Fruit fly (Drosophila melanogaster) whole organism, embryonic: ENCODE data around the gene CG33110.

Experiments
- Aef1 ChIP-seq: fragments of 200-800 bp; sonication (Bioruptor generic); IDR thresholded peaks from 3 replicates; pipeline ENCODE4 v1.3.6; 2022; ENCODE audit warnings: missing biosample characterization, missing genetic modification characterization
- Awh ChIP-seq: fragments of 200-800 bp; sonication (Bioruptor generic); IDR thresholded peaks from 2 replicates; pipeline ENCODE4, ENCODE4 v1.3.6; 2022; ENCODE audit warnings: missing biosample characterization, missing genetic modification characterization
- CG10462 ChIP-seq: fragments of 200-800 bp; sonication (Bioruptor generic); optimal IDR thresholded peaks from 2 replicates; lab custom pipeline; 2016; ENCODE audit warnings: missing biosample characterization, missing genetic modification characterization
- CG10543 ChIP-seq: fragments of 200-800 bp; sonication (Bioruptor generic); optimal IDR thresholded peaks from 3 replicates; lab custom pipeline; 2017; ENCODE audit warnings: missing biosample characterization, mild to moderate bottlenecking, missing genetic modification characterization, moderate library complexity
- CG10959 ChIP-seq: fragments of 200-800 bp; sonication (Bioruptor generic); IDR thresholded peaks from 2 replicates; pipeline ENCODE4 v1.3.6; 2022; ENCODE audit warnings: missing biosample characterization, missing genetic modification characterization
- CG12236 ChIP-seq: fragments of 200-800 bp; sonication (Bioruptor generic); optimal IDR thresholded peaks from 2 replicates; lab custom pipeline; 2016; ENCODE audit warnings: missing biosample characterization, missing genetic modification characterization
- CG12659 ChIP-seq: fragments of 200-800 bp; sonication (Bioruptor generic); optimal IDR thresholded peaks from 3 replicates; lab custom pipeline; 2017; ENCODE audit warnings: mild to moderate bottlenecking, missing biosample characterization, missing genetic modification reagents, missing genetic modification characterization
- CG14014 ChIP-seq: fragments of 200-800 bp; sonication (Bioruptor generic); IDR thresholded peaks from 2 replicates; pipeline ENCODE4 v1.3.6; 2022; ENCODE audit warnings: missing biosample characterization, missing genetic modification characterization
- CG16863 ChIP-seq: fragments of 200-800 bp; sonication (Bioruptor generic); optimal IDR thresholded peaks from 3 replicates; lab custom pipeline; 2016; ENCODE audit warnings: missing biosample characterization, missing genetic modification characterization
- CG17328 ChIP-seq: fragments of 200-800 bp; sonication (Bioruptor generic); IDR thresholded peaks from 2 replicates; pipeline ENCODE4 v1.3.6; 2022; ENCODE audit warnings: missing biosample characterization, missing genetic modification characterization
- CG17359 ChIP-seq: fragments of 200-800 bp; sonication (Bioruptor generic); optimal IDR thresholded peaks from 3 replicates; lab custom pipeline; 2018; ENCODE audit warnings: missing biosample characterization, mild to moderate bottlenecking, missing genetic modification characterization, moderate library complexity
- CG31224 ChIP-seq: fragments of 200-800 bp; sonication (Bioruptor generic); IDR thresholded peaks from 2 replicates; pipeline ENCODE4 v1.3.6; 2022; ENCODE audit warnings: missing biosample characterization, missing genetic modification characterization
- CG3838 ChIP-seq: fragments of 200-800 bp; sonication (Bioruptor generic); optimal IDR thresholded peaks from 3 replicates; lab custom pipeline; 2016; ENCODE audit warnings: missing biosample characterization, missing genetic modification characterization
- CG42726 ChIP-seq: fragments of 200-800 bp; sonication (Bioruptor generic); IDR thresholded peaks from 2 replicates; pipeline ENCODE4 v1.3.6; 2022; ENCODE audit warnings: missing biosample characterization, missing genetic modification characterization; ENCODE audit not compliant: partially characterized antibody
- CG4282 ChIP-seq: fragments of 200-800 bp; sonication (Bioruptor generic); optimal IDR thresholded peaks from 2 replicates; lab custom pipeline; 2016; ENCODE audit warnings: missing biosample characterization, missing genetic modification characterization
- CG4424 ChIP-seq: fragments of 200-800 bp; sonication (Bioruptor generic); optimal IDR thresholded peaks from 3 replicates; lab custom pipeline; 2016; ENCODE audit warnings: missing biosample characterization, missing genetic modification characterization
- CG5180 ChIP-seq: fragments of 200-800 bp; sonication (Bioruptor generic); optimal IDR thresholded peaks from 3 replicates; lab custom pipeline; 2017; ENCODE audit warnings: missing biosample characterization, missing genetic modification characterization, mild to moderate bottlenecking, moderate library complexity, missing genetic modification reagents
- CG6254 ChIP-seq: fragments of 200-800 bp; sonication (Bioruptor generic); optimal IDR thresholded peaks from 3 replicates; lab custom pipeline; 2017; ENCODE audit warnings: mild to moderate bottlenecking, missing biosample characterization, missing genetic modification reagents, missing genetic modification characterization
- CG6272 ChIP-seq: fragments of 200-800 bp; sonication (Bioruptor generic); IDR thresholded peaks from 2 replicates; pipeline ENCODE4 v1.3.6; 2022; ENCODE audit warnings: missing biosample characterization, missing genetic modification characterization
- CG7372 ChIP-seq: fragments of 200-800 bp; sonication (Bioruptor generic); IDR thresholded peaks from 2 replicates; pipeline ENCODE4 v1.3.6; 2022; ENCODE audit warnings: missing biosample characterization, missing genetic modification characterization
- Dip3 ChIP-seq: fragments of 200-800 bp; sonication (Bioruptor generic); optimal IDR thresholded peaks from 3 replicates; lab custom pipeline; 2016; ENCODE audit warnings: missing biosample characterization, missing genetic modification characterization
- Dp ChIP-seq: fragments of 200-800 bp; sonication (Bioruptor generic); optimal IDR thresholded peaks from 2 replicates; lab custom pipeline; 2018; ENCODE audit warnings: missing biosample characterization, mild to moderate bottlenecking, missing genetic modification characterization, moderate library complexity
- Drgx ChIP-seq: fragments of 200-800 bp; sonication (Bioruptor generic); IDR thresholded peaks from 2 replicates; pipeline ENCODE4 v1.3.6; 2022; ENCODE audit warnings: missing biosample characterization, missing genetic modification characterization
- E2f2 ChIP-seq: fragments of 200-800 bp; sonication (Bioruptor generic); IDR thresholded peaks from 2 replicates; pipeline ENCODE4 v1.3.6; 2022; ENCODE audit warnings: missing biosample characterization, missing genetic modification characterization
- Ets97D ChIP-seq: fragments of 200-800 bp; sonication (Bioruptor generic); optimal IDR thresholded peaks from 3 replicates; lab custom pipeline; 2016; ENCODE audit warnings: missing biosample characterization, missing genetic modification characterization
- Gsc ChIP-seq: fragments of 200-800 bp; sonication (Bioruptor generic); IDR thresholded peaks from 2 replicates; pipeline ENCODE4 v1.3.6; 2022; ENCODE audit warnings: missing biosample characterization, missing genetic modification characterization
- Gug ChIP-seq: fragments of 200-800 bp; sonication (Bioruptor generic); IDR thresholded peaks from 4 replicates; pipeline ENCODE4 v1.3.6; 2022; ENCODE audit warnings: missing biosample characterization, missing genetic modification characterization
- Hand ChIP-seq: fragments of 200-800 bp; sonication (Bioruptor generic); optimal IDR thresholded peaks from 2 replicates; lab custom pipeline; 2017; ENCODE audit warnings: mild to moderate bottlenecking, missing biosample characterization, missing genetic modification reagents, missing genetic modification characterization
- Hey ChIP-seq: fragments of 200-800 bp; sonication (Bioruptor generic); optimal IDR thresholded peaks from 3 replicates; lab custom pipeline; 2018; ENCODE audit warnings: missing biosample characterization, mild to moderate bottlenecking, missing genetic modification characterization
- HmgZ ChIP-seq: fragments of 200-800 bp; sonication (Bioruptor generic); optimal IDR thresholded peaks from 2 replicates; lab custom pipeline; 2018; ENCODE audit warnings: missing biosample characterization, mild to moderate bottlenecking, missing genetic modification characterization
- Sox102F ChIP-seq: fragments of 200-800 bp; sonication (Bioruptor generic); optimal IDR thresholded peaks from 2 replicates; lab custom pipeline; 2018; ENCODE audit warnings: missing biosample characterization, mild to moderate bottlenecking, missing genetic modification characterization, moderate library complexity
- YL-1 ChIP-seq: fragments of 200-800 bp; sonication (Bioruptor generic); optimal IDR thresholded peaks from 3 replicates; lab custom pipeline; 2017; ENCODE audit warnings: missing biosample characterization, mild to moderate bottlenecking, missing genetic modification characterization
- bab2 ChIP-seq: fragments of 200-800 bp; sonication (Bioruptor generic); optimal IDR thresholded peaks from 2 replicates; lab custom pipeline; 2016; ENCODE audit warnings: missing biosample characterization, missing genetic modification characterization
- chif ChIP-seq, 2 experiments: fragments of 200-800 bp; sonication (Bioruptor generic); optimal IDR thresholded peaks; 3 replicates each; lab custom pipeline; 2016; ENCODE audit warnings: missing biosample characterization in 2 of 2, missing genetic modification characterization in 2 of 2
- chm ChIP-seq: fragments of 200-800 bp; sonication (Bioruptor generic); IDR thresholded peaks from 2 replicates; pipeline ENCODE4 v1.3.6; 2022; ENCODE audit warnings: missing biosample characterization, missing genetic modification characterization
- ci ChIP-seq: fragments of 200-800 bp; sonication (Bioruptor generic); IDR thresholded peaks from 3 replicates; pipeline ENCODE4 v1.3.6; 2022; ENCODE audit warnings: missing biosample characterization, missing genetic modification characterization
- croc ChIP-seq: fragments of 200-800 bp; sonication (Bioruptor generic); conservative IDR thresholded peaks from 3 replicates; pipeline ENCODE4 v1.3.6; 2022; ENCODE audit warnings: missing biosample characterization, missing genetic modification characterization
- dm ChIP-seq: fragments of 200-800 bp; sonication (Bioruptor generic); optimal IDR thresholded peaks from 3 replicates; lab custom pipeline; 2016; ENCODE audit warnings: missing biosample characterization, missing genetic modification characterization
- dmrt11E ChIP-seq: fragments of 200-800 bp; sonication (Bioruptor generic); optimal IDR thresholded peaks from 3 replicates; lab custom pipeline; 2018; ENCODE audit warnings: missing biosample characterization, mild to moderate bottlenecking, missing genetic modification characterization, moderate library complexity
- dysf ChIP-seq: fragments of 200-800 bp; sonication (Bioruptor generic); IDR thresholded peaks from 3 replicates; pipeline ENCODE4 v1.3.6; 2022; ENCODE audit warnings: missing biosample characterization, missing genetic modification characterization
- gcm ChIP-seq: fragments of 200-800 bp; sonication (Bioruptor generic); optimal IDR thresholded peaks from 2 replicates; lab custom pipeline; 2019; ENCODE audit warnings: missing biosample characterization, mild to moderate bottlenecking, missing genetic modification characterization, moderate library complexity
- kay ChIP-seq: fragments of 200-800 bp; sonication (Bioruptor generic); optimal IDR thresholded peaks from 2 replicates; lab custom pipeline; 2016; ENCODE audit warnings: missing biosample characterization, missing genetic modification characterization
- kni ChIP-seq: fragments of 200-800 bp; sonication (Bioruptor generic); optimal IDR thresholded peaks from 3 replicates; lab custom pipeline; 2017; ENCODE audit warnings: mild to moderate bottlenecking, missing biosample characterization, missing genetic modification reagents, missing genetic modification characterization
- lbe ChIP-seq: fragments of 200-800 bp; sonication (Bioruptor generic); optimal IDR thresholded peaks from 2 replicates; lab custom pipeline; 2016; ENCODE audit warnings: missing biosample characterization, mild to moderate bottlenecking, missing genetic modification characterization
- mld ChIP-seq: fragments of 200-800 bp; sonication (Bioruptor generic); IDR thresholded peaks from 3 replicates; pipeline ENCODE4 v1.3.6; 2022; ENCODE audit warnings: missing biosample characterization, missing genetic modification characterization; ENCODE audit not compliant: partially characterized antibody
- nerfin-1 ChIP-seq: fragments of 200-800 bp; sonication (Bioruptor generic); optimal IDR thresholded peaks from 3 replicates; lab custom pipeline; 2019; ENCODE audit warnings: missing biosample characterization, mild to moderate bottlenecking, missing genetic modification characterization, moderate library complexity
- scrt ChIP-seq: fragments of 200-800 bp; sonication (Bioruptor generic); optimal IDR thresholded peaks from 2 replicates; lab custom pipeline; 2018; ENCODE audit warnings: missing biosample characterization, mild to moderate bottlenecking, missing genetic modification characterization, moderate library complexity
- sens ChIP-seq: fragments of 200-800 bp; sonication (Bioruptor generic); peaks from one replicate; lab custom pipeline; 2016; ENCODE audit warnings: missing biosample characterization, missing genetic modification characterization
- sqz ChIP-seq: fragments of 200-800 bp; sonication (Bioruptor generic); optimal IDR thresholded peaks from 3 replicates; lab custom pipeline; 2018; ENCODE audit warnings: missing biosample characterization, mild to moderate bottlenecking, missing genetic modification characterization
- trem ChIP-seq: fragments of 200-800 bp; optimal IDR thresholded peaks from 3 replicates; lab custom pipeline; 2019; ENCODE audit warnings: missing biosample characterization, mild to moderate bottlenecking, missing genetic modification characterization, moderate library complexity
- trh ChIP-seq: fragments of 200-800 bp; sonication (Bioruptor generic); optimal IDR thresholded peaks from 2 replicates; lab custom pipeline; 2016; ENCODE audit warnings: missing biosample characterization, missing genetic modification characterization

Gene CG33110

DNA sequence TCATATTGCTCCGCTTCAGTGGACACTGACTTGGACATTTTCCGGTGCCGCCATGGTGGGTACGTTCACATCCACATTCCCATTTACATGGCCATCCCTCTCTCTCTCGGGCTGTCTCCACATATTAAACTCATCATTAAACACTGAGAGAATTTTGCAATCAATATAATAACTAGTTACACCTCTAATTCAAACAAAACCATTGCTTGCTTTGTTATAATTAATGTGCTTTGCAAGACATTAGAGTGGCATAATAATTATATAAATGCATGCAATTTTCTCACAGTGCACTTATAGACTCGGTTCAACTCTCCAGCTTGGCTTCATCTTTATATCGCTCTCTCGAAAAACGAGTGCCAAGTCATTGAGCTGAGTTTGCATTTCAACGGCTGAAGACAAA lies 54.7 kb downstream of the CG33110 start (continued):
- TF ChIP-seq CG42726 (no peak), CG5180 (GFP tag; lab: Kevin White, UChicago) (no peak), dm (GFP tag; lab: Kevin White, UChicago) (no peak), Sox102F (GFP tag; lab: Kevin White, UChicago) (peak; percentile 77), chm (GFP tag; lab: Robert Waterston, UW) (no peak; the same call in 1 of the 2 replicates), mld (GFP tag; lab: Robert Waterston, UW) (no peak), CG10959 (GFP tag; lab: Robert Waterston, UW) (peak; percentile 65), trh (GFP tag; lab: Kevin White, UChicago) (peak; percentile 8), nerfin-1 (peak; percentile 11), CG6272 (GFP tag; lab: Robert Waterston, UW) (peak; percentile 48; the same call in 1 of the 2 replicates), kay (GFP tag; lab: Kevin White, UChicago) (no peak), CG6254 (GFP tag; lab: Kevin White, UChicago) (peak; percentile 26), dysf (peak; percentile 71), chif (GFP tag; optimal IDR thresholded peaks at IDR 0.05; lab: Kevin White, UChicago) (peak; percentile 60 to 68), Hand (GFP tag; lab: Kevin White, UChicago) (no peak), CG3838 (no peak), Drgx (GFP tag; lab: Robert Waterston, UW) (peak; percentile 94), dmrt11E (tag; lab: Kevin White, UChicago) (peak; percentile 61), CG4282 (GFP tag; lab: Kevin White, UChicago) (no peak), sens (GFP tag; lab: Kevin White, UChicago) (peak; percentile 97), Dp (GFP tag; lab: Kevin White, UChicago) (no peak), croc (peak; percentile 27; the same call in 2 of the 3 replicates), Awh (peak; percentile 56; the same call in 1 of the 2 replicates), CG12659 (peak; percentile 42), CG31224 (GFP tag; lab: Robert Waterston, UW) (no peak), trem (tag; lab: Kevin White, UChicago) (peak; percentile 42), CG10543 (GFP tag; lab: Kevin White, UChicago) (no peak), Gsc (GFP tag; lab: Robert Waterston, UW) (no peak), Dip3 (peak; percentile 3), scrt (GFP tag; lab: Kevin White, UChicago) (no peak), gcm (GFP tag; lab: Kevin White, UChicago) (peak; percentile 54), E2f2 (GFP tag; lab: Robert Waterston, UW) (peak; percentile 49), Ets97D (GFP tag; lab: Kevin White, UChicago) (no peak), CG12236 (GFP tag; lab: Kevin White, UChicago) (no peak), bab2 (GFP tag; lab: Kevin White, UChicago) (peak; percentile 64), lbe (no peak), Hey (tag; lab: Kevin White, UChicago) (no peak), HmgZ (peak; percentile 21), Gug (GFP tag; lab: Robert Waterston, UW) (peak; percentile 46; the same call in 2 of the 4 replicates), CG4424 (GFP tag; lab: Kevin White, UChicago) (peak; percentile 77), ci (peak; percentile 91), CG17359 (tag; lab: Kevin White, UChicago) (peak; percentile 77), CG17328 (GFP tag; lab: Robert Waterston, UW) (peak; percentile 86), YL-1 (GFP tag; lab: Kevin White, UChicago) (no peak), CG14014 (GFP tag; lab: Robert Waterston, UW) (peak; percentile 74), CG10462 (GFP tag; lab: Kevin White, UChicago) (no peak), kni (GFP tag; lab: Kevin White, UChicago) (no peak), sqz (GFP tag; lab: Kevin White, UChicago) (peak; percentile 18), CG16863 (GFP tag; lab: Kevin White, UChicago) (peak; percentile 71), Aef1 (GFP tag; lab: Robert Waterston, UW) (peak; percentile 56), CG7372 (GFP tag; lab: Robert Waterston, UW) (0 out of 2 replicates have a peak, but pooled peaks have one; percentile 36)
